Worm (Caenorhabditis elegans) whole organism, late embryonic: Measurements from ENCODE around the gene R10E11.5.

ENCODE experiments used
- K02D7.2 ChIP-seq: sonication (generic microtip); optimal IDR thresholded peaks from 2 replicates; lab custom pipeline; 2017; ENCODE audit warnings: mild to moderate bottlenecking, missing genetic modification characterization, missing compliant biosample characterization
- ahr-1 ChIP-seq: sonication (generic microtip); optimal IDR thresholded peaks from 2 replicates; lab custom pipeline; 2016; ENCODE audit warnings: missing genetic modification characterization, missing compliant biosample characterization
- ama-1 ChIP-seq: fragments of 150-350 bp; optimal IDR thresholded peaks from 2 replicates; lab custom pipeline; 2014
- ceh-18 ChIP-seq: sonication (generic microtip); optimal IDR thresholded peaks from 2 replicates; lab custom pipeline; 2016; ENCODE audit warnings: missing genetic modification characterization, missing compliant biosample characterization
- che-1 ChIP-seq: sonication (generic microtip); optimal IDR thresholded peaks from 2 replicates; lab custom pipeline; 2016; ENCODE audit warnings: mild to moderate bottlenecking, missing genetic modification characterization, missing compliant biosample characterization
- fkh-10 ChIP-seq: fragments of 150-350 bp; optimal IDR thresholded peaks from 2 replicates; lab custom pipeline; 2014; ENCODE audit warnings: missing biosample characterization, missing genetic modification reagents, missing genetic modification characterization
- pat-9 ChIP-seq: fragments of 200-800 bp; sonication (Bioruptor generic); optimal IDR thresholded peaks from 2 replicates; lab custom pipeline; 2018; ENCODE audit warnings: mild to moderate bottlenecking, missing genetic modification characterization, moderate library complexity, missing compliant biosample characterization
- pha-4 ChIP-seq: fragments of 150-350 bp; optimal IDR thresholded peaks from 2 replicates; lab custom pipeline; 2018; ENCODE audit warnings: missing biosample characterization, missing genetic modification reagents, missing genetic modification characterization
- sox-2 ChIP-seq: fragments of 200-800 bp; sonication (Bioruptor generic); IDR thresholded peaks from 2 replicates; pipeline ENCODE4 v1.3.6; 2022; ENCODE audit warnings: missing genetic modification reagents, missing genetic modification characterization, missing compliant biosample characterization
- tbx-2 ChIP-seq: sonication (generic microtip); optimal IDR thresholded peaks from 2 replicates; lab custom pipeline; 2016; ENCODE audit warnings: missing genetic modification characterization, missing compliant biosample characterization
- ztf-16 ChIP-seq: sonication (generic microtip); optimal IDR thresholded peaks from 2 replicates; lab custom pipeline; 2017; ENCODE audit warnings: missing genetic modification characterization, missing compliant biosample characterization

ce11 chrIII:9768023-9768422, 21.4 kb downstream of the R10E11.5 start:
- TF ChIP-seq ama-1 (lab: Kevin White, UChicago) (no peak), ceh-18 (tag; lab: Kevin White, UChicago) (no peak), sox-2 (GFP tag; lab: Robert Waterston, UW) (no peak), ahr-1 (tag; lab: Kevin White, UChicago) (no peak), pat-9 (tag; lab: Kevin White, UChicago) (no peak), ztf-16 (tag; lab: Kevin White, UChicago) (no peak), fkh-10 (no peak), che-1 (tag; lab: Kevin White, UChicago) (no peak), K02D7.2 (tag; lab: Kevin White, UChicago) (no peak), pha-4 (no peak), tbx-2 (no peak)
